Worm (Caenorhabditis elegans) whole organism, L3 larva: Measurements from ENCODE around the gene mpst-1.
A peak's percentile ranks its signal among the peaks of the same experiment; 100 is the strongest.

Source experiments
- R02D3.7 ChIP-seq: fragments of 150-350 bp; optimal IDR thresholded peaks from 2 replicates; lab custom pipeline; 2014; ENCODE audit warnings: missing biosample characterization, missing genetic modification characterization
- ceh-28 ChIP-seq: fragments of 150-350 bp; optimal IDR thresholded peaks from 2 replicates; lab custom pipeline; 2014; ENCODE audit warnings: missing biosample characterization, missing genetic modification reagents, missing genetic modification characterization
- daf-12 ChIP-seq: fragments of 150-350 bp; optimal IDR thresholded peaks from 2 replicates; lab custom pipeline; 2014; ENCODE audit warnings: missing biosample characterization, missing genetic modification reagents, missing genetic modification characterization
- egl-5 ChIP-seq: fragments of 150-350 bp; optimal IDR thresholded peaks from 2 replicates; lab custom pipeline; 2017; ENCODE audit warnings: missing biosample characterization, missing genetic modification reagents, missing genetic modification characterization, inconsistent platforms
- elt-2 ChIP-seq: sonication (generic microtip); optimal IDR thresholded peaks from 2 replicates; lab custom pipeline; 2016; ENCODE audit warnings: missing genetic modification reagents, mild to moderate bottlenecking, missing genetic modification characterization, missing compliant biosample characterization
- elt-3 ChIP-seq, 3 experiments: fragments of 150-350 bp in 1 of 3; sonication (generic microtip) in 2 of 3; optimal IDR thresholded peaks; 2 replicates in 2 of 3; 4 replicates in 1 of 3; lab custom pipeline; 2014 to 2017; ENCODE audit warnings: missing biosample characterization in 3 of 3, missing genetic modification characterization in 3 of 3
- hmg-11 ChIP-seq: sonication (generic microtip); optimal IDR thresholded peaks from 2 replicates; lab custom pipeline; 2016; ENCODE audit warnings: missing genetic modification characterization, missing compliant biosample characterization
- nfya-1 ChIP-seq: sonication (generic microtip); optimal IDR thresholded peaks from 2 replicates; lab custom pipeline; 2017; ENCODE audit warnings: missing genetic modification characterization, mild to moderate bottlenecking, missing compliant biosample characterization, antibody characterized with exemption, moderate library complexity; ENCODE audit not compliant: insufficient read depth
- nhr-11 ChIP-seq: fragments of 150-350 bp; optimal IDR thresholded peaks from 2 replicates; lab custom pipeline; 2014; ENCODE audit warnings: missing biosample characterization, missing genetic modification characterization
- pha-4 ChIP-seq: fragments of 150-350 bp; optimal IDR thresholded peaks from 2 replicates; lab custom pipeline; 2014; ENCODE audit warnings: missing biosample characterization, missing genetic modification reagents, missing genetic modification characterization
- pqm-1 ChIP-seq: fragments of 150-350 bp; optimal IDR thresholded peaks from 2 replicates; lab custom pipeline; 2017; ENCODE audit warnings: missing biosample characterization, missing genetic modification characterization, inconsistent platforms
- tbx-2 ChIP-seq: sonication (generic microtip); optimal IDR thresholded peaks from 2 replicates; lab custom pipeline; 2016; ENCODE audit warnings: mild to moderate bottlenecking, missing genetic modification characterization, missing compliant biosample characterization
- unc-39 ChIP-seq: sonication (generic microtip); optimal IDR thresholded peaks from 4 replicates; lab custom pipeline; 2017; ENCODE audit warnings: missing biosample characterization, missing genetic modification characterization

mpst-1 gene

ce11 chrV:11777846-11778245, 49.0 kb downstream of the mpst-1 start:
- TF ChIP-seq nhr-11 (no peak), pha-4 (tag; lab: Kevin White, UChicago) (peak; percentile 6), elt-3 (tag; optimal IDR thresholded peaks at IDR 0.05; lab: Kevin White, UChicago) (peak in 1 of 3 experiments; percentile 42), unc-39 (no peak), pqm-1 (tag; lab: Kevin White, UChicago) (peak; percentile 13), nfya-1 (tag; lab: Kevin White, UChicago) (peak; percentile 19), elt-2 (tag; lab: Kevin White, UChicago) (peak; percentile 62), egl-5 (tag; lab: Kevin White, UChicago) (peak; percentile 47), daf-12 (tag; lab: Kevin White, UChicago) (no peak), hmg-11 (tag; lab: Kevin White, UChicago) (no peak)

- TF ChIP-seq R02D3.7 (no peak), ceh-28 (tag; lab: Kevin White, UChicago) (no peak), tbx-2 (no peak), pqm-1 (tag; lab: Kevin White, UChicago) (no peak)
Observed at ce11 chrV:11776538-11776937, 50.3 kb downstream of the mpst-1 start, which contains the start of gene F55A11.6. Gene F55A11.6, plus strand, starts transcription at chrV:11776838.
